Worm (Caenorhabditis elegans) whole organism, mixed stage, embryonic: ENCODE data around the gene Y43F8C.15.

Source experiments
- elt-3 ChIP-seq: fragments of 150-350 bp; optimal IDR thresholded peaks from 2 replicates; lab custom pipeline; 2014; ENCODE audit warnings: missing biosample characterization, missing genetic modification characterization
- nhr-2 ChIP-seq: fragments of 150-350 bp; optimal IDR thresholded peaks from 2 replicates; lab custom pipeline; 2014; ENCODE audit warnings: missing biosample characterization, missing genetic modification characterization
- nhr-237 ChIP-seq: fragments of 150-350 bp; optimal IDR thresholded peaks from 2 replicates; lab custom pipeline; 2014; ENCODE audit warnings: missing biosample characterization, missing genetic modification characterization
- unc-39 ChIP-seq: fragments of 150-350 bp; optimal IDR thresholded peaks from 2 replicates; lab custom pipeline; 2014; ENCODE audit warnings: missing biosample characterization, missing genetic modification characterization
- unc-62 ChIP-seq: fragments of 150-350 bp; optimal IDR thresholded peaks from 2 replicates; lab custom pipeline; 2014; ENCODE audit warnings: missing biosample characterization, missing genetic modification reagents, missing genetic modification characterization

- no peak for TF ChIP-seq unc-62 (GFP tag; lab: Kevin White, UChicago)
- no peak for TF ChIP-seq nhr-2
- no peak for TF ChIP-seq unc-39 (tag; lab: Kevin White, UChicago)
- TF ChIP-seq nhr-237: no peak
- no peak for TF ChIP-seq elt-3 (tag; lab: Kevin White, UChicago)
Measured at ce11 chrV:19759282-19759681, 48.9 kb upstream of the Y43F8C.15 start.
